Worm (Caenorhabditis elegans) whole organism, young adult: ENCODE measurements around the gene ptr-8.
A peak's percentile ranks its signal among the peaks of the same experiment; 100 is the strongest.

Experiments used
- B0336.3 ChIP-seq: fragments of 200-800 bp; sonication (Bioruptor generic); IDR thresholded peaks from 2 replicates; pipeline ENCODE4 v1.3.6; 2022; ENCODE audit warnings: missing genetic modification characterization, missing compliant biosample characterization
- C17E4.6 ChIP-seq: fragments of 200-800 bp; sonication (Bioruptor generic); IDR thresholded peaks from 2 replicates; pipeline ENCODE4 v1.3.6; 2022; ENCODE audit warnings: missing genetic modification reagents, missing genetic modification characterization, missing compliant biosample characterization
- F33H1.4 ChIP-seq: fragments of 200-800 bp; sonication (Bioruptor generic); IDR thresholded peaks from 2 replicates; pipeline ENCODE4 v1.3.6; 2022; ENCODE audit warnings: missing genetic modification reagents, missing genetic modification characterization, missing compliant biosample characterization
- F37B4.10 ChIP-seq: fragments of 200-800 bp; sonication (Bioruptor generic); IDR thresholded peaks from 2 replicates; pipeline ENCODE4 v1.3.6; 2022; ENCODE audit warnings: missing genetic modification characterization, missing compliant biosample characterization
- F52B5.7 ChIP-seq: sonication (generic microtip); optimal IDR thresholded peaks from 2 replicates; lab custom pipeline; 2016; ENCODE audit warnings: mild to moderate bottlenecking, missing genetic modification characterization, missing compliant biosample characterization
- K11D2.4 ChIP-seq: fragments of 200-800 bp; sonication (Bioruptor generic); IDR thresholded peaks from 2 replicates; pipeline ENCODE4 v1.3.6; 2022; ENCODE audit warnings: missing genetic modification reagents, missing genetic modification characterization, missing compliant biosample characterization
- T26A5.8 ChIP-seq: sonication (generic microtip); optimal IDR thresholded peaks from 2 replicates; lab custom pipeline; 2016; ENCODE audit warnings: missing genetic modification characterization, missing compliant biosample characterization
- Y53G8AR.9 ChIP-seq: fragments of 200-800 bp; sonication (Bioruptor generic); conservative IDR thresholded peaks from 2 replicates; pipeline ENCODE4 v1.3.6; 2022; ENCODE audit warnings: missing genetic modification reagents, missing genetic modification characterization, missing compliant biosample characterization
- Y79H2A.3 ChIP-seq: fragments of 200-800 bp; sonication (Bioruptor generic); conservative IDR thresholded peaks from 2 replicates; pipeline ENCODE4 v1.3.6; 2022; ENCODE audit warnings: missing genetic modification reagents, missing genetic modification characterization, missing compliant biosample characterization
- ama-1 ChIP-seq, 3 experiments: fragments of 150-350 bp in 1 of 3; sonication (generic microtip) in 2 of 3; optimal IDR thresholded peaks; 2 replicates each; lab custom pipeline; 2014 to 2018; ENCODE audit warnings: missing biosample characterization in 2 of 3, missing genetic modification characterization in 2 of 3, missing genetic modification reagents in 2 of 3
- attf-3 ChIP-seq: fragments of 200-800 bp; sonication (Bioruptor generic); conservative IDR thresholded peaks from 2 replicates; pipeline ENCODE4 v1.3.6; 2022; ENCODE audit warnings: missing genetic modification reagents, missing genetic modification characterization, missing compliant biosample characterization
- bed-1 ChIP-seq: fragments of 200-800 bp; sonication (Bioruptor generic); IDR thresholded peaks from 2 replicates; pipeline ENCODE4 v1.3.6; 2022; ENCODE audit warnings: missing genetic modification reagents, missing genetic modification characterization, missing compliant biosample characterization
- cebp-2 ChIP-seq: fragments of 200-800 bp; sonication (Bioruptor generic); IDR thresholded peaks from 2 replicates; pipeline ENCODE4 v1.3.6; 2022; ENCODE audit warnings: missing genetic modification characterization, missing compliant biosample characterization
- ceh-100 ChIP-seq: fragments of 200-800 bp; sonication (Bioruptor generic); IDR thresholded peaks from 2 replicates; pipeline ENCODE4 v1.3.6; 2022; ENCODE audit warnings: missing genetic modification reagents, missing genetic modification characterization, missing compliant biosample characterization
- ceh-40 ChIP-seq: fragments of 200-800 bp; sonication (Bioruptor generic); IDR thresholded peaks from 2 replicates; pipeline ENCODE4 v1.3.6; 2022; ENCODE audit warnings: missing genetic modification characterization, missing compliant biosample characterization
- ceh-91 ChIP-seq: fragments of 200-800 bp; sonication (Bioruptor generic); IDR thresholded peaks from 2 replicates; pipeline ENCODE4 v1.3.6; 2022; ENCODE audit warnings: missing genetic modification reagents, missing genetic modification characterization, missing compliant biosample characterization
- dox-1 ChIP-seq: fragments of 200-800 bp; sonication (Bioruptor generic); IDR thresholded peaks from 2 replicates; pipeline ENCODE4 v1.3.6; 2022; ENCODE audit warnings: missing genetic modification reagents, missing genetic modification characterization, missing compliant biosample characterization
- egrh-3 ChIP-seq: fragments of 200-800 bp; sonication (Bioruptor generic); IDR thresholded peaks from 2 replicates; pipeline ENCODE4 v1.3.6; 2022; ENCODE audit warnings: missing genetic modification reagents, missing genetic modification characterization, missing compliant biosample characterization
- ekl-4 ChIP-seq: fragments of 200-800 bp; sonication (Bioruptor generic); IDR thresholded peaks from 2 replicates; pipeline ENCODE4 v1.3.6; 2022; ENCODE audit warnings: missing genetic modification reagents, missing genetic modification characterization, missing compliant biosample characterization
- gei-17 ChIP-seq: fragments of 200-800 bp; sonication (Bioruptor generic); optimal IDR thresholded peaks from 2 replicates; lab custom pipeline; 2018; ENCODE audit warnings: mild to moderate bottlenecking, missing genetic modification characterization, missing compliant biosample characterization
- hlh-26 ChIP-seq: fragments of 200-800 bp; sonication (Bioruptor generic); conservative IDR thresholded peaks from 2 replicates; pipeline ENCODE4 v1.3.6; 2022; ENCODE audit warnings: missing genetic modification reagents, missing genetic modification characterization, missing compliant biosample characterization
- hmg-1.2 ChIP-seq: fragments of 200-800 bp; sonication (Bioruptor generic); IDR thresholded peaks from 2 replicates; pipeline ENCODE4 v1.3.6; 2022; ENCODE audit warnings: missing genetic modification reagents, missing genetic modification characterization, missing compliant biosample characterization
- hsf-1 ChIP-seq: fragments of 200-800 bp; sonication (Bioruptor generic); IDR thresholded peaks from 2 replicates; pipeline ENCODE4 v1.3.6; 2022; ENCODE audit warnings: missing genetic modification reagents, missing genetic modification characterization, missing compliant biosample characterization
- let-526 ChIP-seq: fragments of 200-800 bp; sonication (Bioruptor generic); IDR thresholded peaks from 2 replicates; pipeline ENCODE4 v1.3.6; 2022; ENCODE audit warnings: missing genetic modification reagents, missing genetic modification characterization, missing compliant biosample characterization
- lin-26 ChIP-seq: fragments of 200-800 bp; sonication (Bioruptor generic); IDR thresholded peaks from 2 replicates; pipeline ENCODE4 v1.3.6; 2022; ENCODE audit warnings: missing genetic modification reagents, missing genetic modification characterization, missing compliant biosample characterization
- lin-40 ChIP-seq: sonication (generic microtip); optimal IDR thresholded peaks from 2 replicates; lab custom pipeline; 2016; ENCODE audit warnings: missing genetic modification characterization, mild to moderate bottlenecking, missing compliant biosample characterization, missing genotype, missing genetic modification reagents
- lin-54 ChIP-seq: fragments of 200-800 bp; sonication (Bioruptor generic); optimal IDR thresholded peaks from 2 replicates; lab custom pipeline; 2018; ENCODE audit warnings: mild to moderate bottlenecking, missing genetic modification characterization, missing compliant biosample characterization
- lsl-1 ChIP-seq: fragments of 200-800 bp; sonication (Bioruptor generic); optimal IDR thresholded peaks from 2 replicates; lab custom pipeline; 2018; ENCODE audit warnings: mild to moderate bottlenecking, missing genetic modification characterization, moderate library complexity, missing compliant biosample characterization
- madf-3 ChIP-seq: fragments of 200-800 bp; sonication (Bioruptor generic); IDR thresholded peaks from 2 replicates; pipeline ENCODE4 v1.3.6; 2022; ENCODE audit warnings: missing genetic modification reagents, missing genetic modification characterization, missing compliant biosample characterization
- madf-6 ChIP-seq: fragments of 200-800 bp; sonication (Bioruptor generic); IDR thresholded peaks from 2 replicates; pipeline ENCODE4 v1.3.6; 2022; ENCODE audit warnings: missing genetic modification reagents, missing genetic modification characterization, missing compliant biosample characterization
- madf-8 ChIP-seq: fragments of 200-800 bp; sonication (Bioruptor generic); conservative IDR thresholded peaks from 2 replicates; pipeline ENCODE4 v1.3.6; 2022; ENCODE audit warnings: missing genetic modification reagents, missing genetic modification characterization, missing compliant biosample characterization
- mcd-1 ChIP-seq: fragments of 200-800 bp; sonication (Bioruptor generic); IDR thresholded peaks from 2 replicates; pipeline ENCODE4 v1.3.6; 2022; ENCODE audit warnings: missing genetic modification reagents, missing genetic modification characterization, missing compliant biosample characterization
- nfya-1 ChIP-seq: sonication (generic microtip); optimal IDR thresholded peaks from 2 replicates; lab custom pipeline; 2017; ENCODE audit warnings: antibody characterized with exemption, missing compliant biosample characterization, missing genetic modification characterization, borderline replicate concordance; ENCODE audit not compliant: insufficient read depth
- pbrm-1 ChIP-seq: fragments of 200-800 bp; sonication (Bioruptor generic); IDR thresholded peaks from 2 replicates; pipeline ENCODE4 v1.3.6; 2022; ENCODE audit warnings: missing genetic modification reagents, missing genetic modification characterization, missing compliant biosample characterization
- rcor-1 ChIP-seq: fragments of 200-800 bp; sonication (Bioruptor generic); IDR thresholded peaks from 2 replicates; pipeline ENCODE4 v1.3.6; 2022; ENCODE audit warnings: missing genetic modification reagents, missing genetic modification characterization, missing compliant biosample characterization
- snpc-1.3 ChIP-seq: sonication (generic microtip); optimal IDR thresholded peaks from 2 replicates; lab custom pipeline; 2017; ENCODE audit warnings: missing genetic modification characterization, mild to moderate bottlenecking, missing compliant biosample characterization, antibody characterized with exemption, moderate library complexity, missing genotype, missing genetic modification reagents; ENCODE audit not compliant: insufficient read depth
- tbx-9 ChIP-seq: sonication (generic microtip); optimal IDR thresholded peaks from 2 replicates; lab custom pipeline; 2016; ENCODE audit warnings: borderline replicate concordance, missing genetic modification characterization, inconsistent platforms, missing compliant biosample characterization
- unc-130 ChIP-seq: sonication (generic microtip); optimal IDR thresholded peaks from 2 replicates; lab custom pipeline; 2016; ENCODE audit warnings: missing genetic modification reagents, missing genetic modification characterization, missing compliant biosample characterization
- xnd-1 ChIP-seq: sonication (generic microtip); optimal IDR thresholded peaks from 2 replicates; lab custom pipeline; 2016; ENCODE audit warnings: missing genotype, missing genetic modification reagents, missing genetic modification characterization, missing compliant biosample characterization
- ztf-28 ChIP-seq: fragments of 200-800 bp; sonication (Bioruptor generic); IDR thresholded peaks from 2 replicates; pipeline ENCODE4 v1.3.6; 2022; ENCODE audit warnings: missing genetic modification reagents, missing genetic modification characterization, missing compliant biosample characterization
- ztf-6 ChIP-seq: fragments of 200-800 bp; sonication (Bioruptor generic); IDR thresholded peaks from 2 replicates; pipeline ENCODE4 v1.3.6; 2022; ENCODE audit warnings: missing genetic modification reagents, missing genetic modification characterization, missing compliant biosample characterization

ptr-8 gene

ce11 chrII:10932305-10932704 is 43.2 kb downstream of the ptr-8 start (continued):
- TF ChIP-seq bed-1 (GFP tag; lab: Robert Waterston, UW) = no peak
- peak; percentile 53; the same call in 1 of the 2 replicates for TF ChIP-seq ekl-4
- no peak for TF ChIP-seq F37B4.10 (GFP tag; lab: Robert Waterston, UW)
- no peak for TF ChIP-seq lsl-1
- no peak for TF ChIP-seq C17E4.6 (GFP tag; lab: Robert Waterston, UW)
- no peak for TF ChIP-seq attf-3 (GFP tag; lab: Robert Waterston, UW)
- TF ChIP-seq let-526 = no peak
- TF ChIP-seq dox-1 (GFP tag; lab: Robert Waterston, UW) = 0 out of 2 replicates have a peak, but pooled peaks have one; percentile 16
- no peak for TF ChIP-seq lin-40
- no peak for TF ChIP-seq hlh-26
- TF ChIP-seq ama-1 (optimal IDR thresholded peaks at IDR 0.05; lab: Kevin White, UChicago) = no peak
- no peak for TF ChIP-seq ama-1 (GFP tag; optimal IDR thresholded peaks at IDR 0.05; lab: Kevin White, UChicago)
- no peak for TF ChIP-seq unc-130 (GFP tag; lab: Kevin White, UChicago)
- TF ChIP-seq lin-54 (GFP tag; lab: Kevin White, UChicago) = no peak
- no peak for TF ChIP-seq tbx-9 (tag; lab: Kevin White, UChicago)
- no peak for TF ChIP-seq cebp-2 (GFP tag; lab: Robert Waterston, UW)
- no peak for TF ChIP-seq ztf-6 (GFP tag; lab: Robert Waterston, UW)
- TF ChIP-seq, all 124 proteins: peak for 8

DNA sequence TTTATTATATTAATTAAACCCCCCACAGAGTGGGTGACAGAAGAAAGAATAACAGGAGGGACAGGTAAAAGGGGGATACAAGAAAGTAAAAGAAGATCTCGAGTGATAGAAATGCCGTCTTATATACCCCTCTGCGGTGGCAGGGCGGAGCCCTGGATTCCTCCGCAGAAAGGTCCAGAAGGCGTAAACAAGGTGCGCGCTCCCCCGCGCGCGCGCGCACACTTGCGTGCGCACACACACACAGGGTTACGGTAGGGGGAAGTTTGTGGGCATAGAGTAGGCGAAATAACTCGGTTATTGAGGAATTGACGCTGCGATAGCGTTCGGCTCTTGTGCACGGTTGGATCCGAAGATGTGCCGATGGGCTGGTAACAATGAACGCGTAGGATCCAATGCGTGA is 43.6 kb downstream of the ptr-8 start:
- TF ChIP-seq hsf-1 (GFP tag; lab: Robert Waterston, UW) = peak; percentile 91
- peak; percentile 98 for TF ChIP-seq egrh-3 (GFP tag; lab: Robert Waterston, UW)
- peak; percentile 78; the same call in 1 of the 2 replicates for TF ChIP-seq madf-3 (GFP tag; lab: Robert Waterston, UW)
- peak; percentile 22; the same call in 1 of the 2 replicates for TF ChIP-seq ceh-100 (GFP tag; lab: Robert Waterston, UW)
- TF ChIP-seq madf-6 (GFP tag; lab: Robert Waterston, UW) = peak; percentile 64
- TF ChIP-seq mcd-1 = peak; percentile 45; the same call in 1 of the 2 replicates
- peak; percentile 49 for TF ChIP-seq F33H1.4 (GFP tag; lab: Robert Waterston, UW)
- TF ChIP-seq ztf-28 (GFP tag; lab: Robert Waterston, UW) = 0 out of 2 replicates have a peak, but pooled peaks have one; percentile 58
- 0 out of 2 replicates have a peak, but pooled peaks have one; percentile 70 for TF ChIP-seq F37B4.10 (GFP tag; lab: Robert Waterston, UW)
- peak; percentile 52; the same call in 1 of the 2 replicates for TF ChIP-seq dox-1 (GFP tag; lab: Robert Waterston, UW)
- 0 out of 2 replicates have a peak, but pooled peaks have one; percentile 13 for TF ChIP-seq ceh-40
- TF ChIP-seq madf-8 (GFP tag; lab: Robert Waterston, UW) = peak; percentile 57
- peak; percentile 35; the same call in 1 of the 2 replicates for TF ChIP-seq ceh-91 (GFP tag; lab: Robert Waterston, UW)

ce11 chrII:10933948-10934722 is 45.1 kb downstream of the ptr-8 start:
- TF ChIP-seq K11D2.4 = no peak
- peak; percentile 50 for TF ChIP-seq xnd-1 (tag; lab: Kevin White, UChicago)
- no peak for TF ChIP-seq snpc-1.3
- TF ChIP-seq Y79H2A.3 (GFP tag; lab: Robert Waterston, UW) = peak; percentile 19
- TF ChIP-seq let-526 = no peak
- TF ChIP-seq madf-6 (GFP tag; lab: Robert Waterston, UW) = peak; percentile 70
- TF ChIP-seq B0336.3 (GFP tag; lab: Robert Waterston, UW) = peak; percentile 54
- peak; percentile 3 for TF ChIP-seq F52B5.7 (tag; lab: Kevin White, UChicago)
- TF ChIP-seq rcor-1 (GFP tag; lab: Robert Waterston, UW) = peak; percentile 30; the same call in 1 of the 2 replicates
- no peak for TF ChIP-seq ztf-6 (GFP tag; lab: Robert Waterston, UW)
- 0 out of 2 replicates have a peak, but pooled peaks have one; percentile 12 for TF ChIP-seq F37B4.10 (GFP tag; lab: Robert Waterston, UW)
- TF ChIP-seq lin-26 (GFP tag; lab: Robert Waterston, UW) = peak; percentile 65; the same call in 1 of the 2 replicates
- TF ChIP-seq T26A5.8 (tag; lab: Kevin White, UChicago) = no peak
- TF ChIP-seq Y53G8AR.9 (GFP tag; lab: Robert Waterston, UW) = peak; percentile 68
- TF ChIP-seq C17E4.6 (GFP tag; lab: Robert Waterston, UW) = no peak; the same call in 1 of the 2 replicates
- no peak for TF ChIP-seq nfya-1
- peak; percentile 26 for TF ChIP-seq lsl-1
- no peak for TF ChIP-seq gei-17 (GFP tag; lab: Kevin White, UChicago)
- TF ChIP-seq F33H1.4 (GFP tag; lab: Robert Waterston, UW) = peak; percentile 33
- peak; percentile 74; the same call in 1 of the 2 replicates for TF ChIP-seq pbrm-1 (GFP tag; lab: Robert Waterston, UW)
- TF ChIP-seq ekl-4 = peak; percentile 49; the same call in 1 of the 2 replicates
- TF ChIP-seq hmg-1.2 = 0 out of 2 replicates have a peak, but pooled peaks have one; percentile 3
